Worm (Caenorhabditis elegans) whole organism, mixed stage, embryonic: ENCODE data around the gene gdh-1.

Experiments
- M03D4.4 ChIP-seq: sonication (generic microtip); optimal IDR thresholded peaks from 2 replicates; lab custom pipeline; 2017; ENCODE audit warnings: mild to moderate bottlenecking, missing genetic modification characterization, missing compliant biosample characterization
- blmp-1 ChIP-seq: fragments of 150-350 bp; optimal IDR thresholded peaks from 2 replicates; lab custom pipeline; 2014; ENCODE audit warnings: missing biosample characterization, missing genetic modification characterization
- ceh-39 ChIP-seq: fragments of 150-350 bp; optimal IDR thresholded peaks from 2 replicates; lab custom pipeline; 2014; ENCODE audit warnings: missing biosample characterization, missing genetic modification characterization
- ceh-83 ChIP-seq: fragments of 200-800 bp; sonication (Bioruptor generic); optimal IDR thresholded peaks from 2 replicates; lab custom pipeline; 2018; ENCODE audit warnings: mild to moderate bottlenecking, missing genetic modification characterization, missing compliant biosample characterization
- ces-1 ChIP-seq: fragments of 150-350 bp; optimal IDR thresholded peaks from 2 replicates; lab custom pipeline; 2014; ENCODE audit warnings: missing biosample characterization, missing genetic modification reagents, missing genetic modification characterization
- cnd-1 ChIP-seq: fragments of 200-800 bp; sonication (Bioruptor generic); optimal IDR thresholded peaks from 2 replicates; lab custom pipeline; 2018; ENCODE audit warnings: mild to moderate bottlenecking, missing genetic modification characterization, missing compliant biosample characterization
- drap-1 ChIP-seq: fragments of 200-800 bp; sonication (Bioruptor generic); optimal IDR thresholded peaks from 3 replicates; lab custom pipeline; 2018; ENCODE audit warnings: mild to moderate bottlenecking, missing genetic modification characterization, missing compliant biosample characterization
- elt-1 ChIP-seq: sonication (generic microtip); optimal IDR thresholded peaks from 2 replicates; lab custom pipeline; 2017; ENCODE audit warnings: missing genetic modification characterization, mild to moderate bottlenecking, missing compliant biosample characterization, antibody characterized with exemption, moderate library complexity, borderline replicate concordance; ENCODE audit not compliant: insufficient read depth
- elt-3 ChIP-seq: fragments of 150-350 bp; optimal IDR thresholded peaks from 2 replicates; lab custom pipeline; 2014; ENCODE audit warnings: missing biosample characterization, missing genetic modification characterization
- ham-2 ChIP-seq: fragments of 200-800 bp; sonication (Bioruptor generic); optimal IDR thresholded peaks from 2 replicates; lab custom pipeline; 2018; ENCODE audit warnings: mild to moderate bottlenecking, missing genetic modification characterization, missing compliant biosample characterization
- hlh-1 ChIP-seq: fragments of 150-350 bp; optimal IDR thresholded peaks from 2 replicates; lab custom pipeline; 2014; ENCODE audit warnings: missing biosample characterization, missing genetic modification reagents, missing genetic modification characterization
- lin-13 ChIP-seq: fragments of 150-350 bp; optimal IDR thresholded peaks from 2 replicates; lab custom pipeline; 2014; ENCODE audit warnings: missing biosample characterization, missing genetic modification characterization
- lin-32 ChIP-seq: fragments of 200-800 bp; sonication (Bioruptor generic); optimal IDR thresholded peaks from 2 replicates; lab custom pipeline; 2018; ENCODE audit warnings: mild to moderate bottlenecking, missing genetic modification characterization, missing compliant biosample characterization
- lsy-2 ChIP-seq: fragments of 150-350 bp; optimal IDR thresholded peaks from 2 replicates; lab custom pipeline; 2014; ENCODE audit warnings: missing biosample characterization, missing genetic modification characterization
- mep-1 ChIP-seq: fragments of 150-350 bp; optimal IDR thresholded peaks from 2 replicates; lab custom pipeline; 2017; ENCODE audit warnings: missing biosample characterization, missing genetic modification reagents, missing genetic modification characterization, inconsistent platforms
- nhr-12 ChIP-seq: fragments of 150-350 bp; optimal IDR thresholded peaks from 2 replicates; lab custom pipeline; 2014; ENCODE audit warnings: missing biosample characterization, missing genetic modification characterization
- nhr-2 ChIP-seq: fragments of 150-350 bp; optimal IDR thresholded peaks from 2 replicates; lab custom pipeline; 2014; ENCODE audit warnings: missing biosample characterization, missing genetic modification characterization
- nhr-237 ChIP-seq: fragments of 150-350 bp; optimal IDR thresholded peaks from 2 replicates; lab custom pipeline; 2014; ENCODE audit warnings: missing biosample characterization, missing genetic modification characterization
- nhr-28 ChIP-seq: fragments of 150-350 bp; optimal IDR thresholded peaks from 2 replicates; lab custom pipeline; 2014; ENCODE audit warnings: missing biosample characterization, missing genetic modification characterization
- nhr-76 ChIP-seq: sonication (generic microtip); optimal IDR thresholded peaks from 2 replicates; lab custom pipeline; 2017; ENCODE audit warnings: missing biosample characterization, missing genetic modification characterization
- pha-4 ChIP-seq: fragments of 150-350 bp; optimal IDR thresholded peaks from 2 replicates; lab custom pipeline; 2018; ENCODE audit warnings: missing biosample characterization, missing genetic modification reagents, missing genetic modification characterization
- snpc-4 ChIP-seq: fragments of 150-350 bp; optimal IDR thresholded peaks from 2 replicates; lab custom pipeline; 2014; ENCODE audit warnings: missing biosample characterization, missing genetic modification characterization
- sptf-1 ChIP-seq: sonication (generic microtip); optimal IDR thresholded peaks from 2 replicates; lab custom pipeline; 2017; ENCODE audit warnings: mild to moderate bottlenecking, missing genetic modification characterization, moderate library complexity, missing compliant biosample characterization
- unc-120 ChIP-seq: sonication (generic microtip); optimal IDR thresholded peaks from 2 replicates; lab custom pipeline; 2017; ENCODE audit warnings: missing genetic modification characterization, missing compliant biosample characterization; ENCODE audit not compliant: poor library complexity, severe bottlenecking
- unc-39 ChIP-seq: fragments of 150-350 bp; optimal IDR thresholded peaks from 2 replicates; lab custom pipeline; 2014; ENCODE audit warnings: missing biosample characterization, missing genetic modification characterization
- unc-62 ChIP-seq: fragments of 150-350 bp; optimal IDR thresholded peaks from 2 replicates; lab custom pipeline; 2014; ENCODE audit warnings: missing biosample characterization, missing genetic modification reagents, missing genetic modification characterization
- zip-8 ChIP-seq: fragments of 150-350 bp; optimal IDR thresholded peaks from 2 replicates; lab custom pipeline; 2014; ENCODE audit warnings: missing biosample characterization, missing genetic modification characterization

Gene gdh-1

DNA sequence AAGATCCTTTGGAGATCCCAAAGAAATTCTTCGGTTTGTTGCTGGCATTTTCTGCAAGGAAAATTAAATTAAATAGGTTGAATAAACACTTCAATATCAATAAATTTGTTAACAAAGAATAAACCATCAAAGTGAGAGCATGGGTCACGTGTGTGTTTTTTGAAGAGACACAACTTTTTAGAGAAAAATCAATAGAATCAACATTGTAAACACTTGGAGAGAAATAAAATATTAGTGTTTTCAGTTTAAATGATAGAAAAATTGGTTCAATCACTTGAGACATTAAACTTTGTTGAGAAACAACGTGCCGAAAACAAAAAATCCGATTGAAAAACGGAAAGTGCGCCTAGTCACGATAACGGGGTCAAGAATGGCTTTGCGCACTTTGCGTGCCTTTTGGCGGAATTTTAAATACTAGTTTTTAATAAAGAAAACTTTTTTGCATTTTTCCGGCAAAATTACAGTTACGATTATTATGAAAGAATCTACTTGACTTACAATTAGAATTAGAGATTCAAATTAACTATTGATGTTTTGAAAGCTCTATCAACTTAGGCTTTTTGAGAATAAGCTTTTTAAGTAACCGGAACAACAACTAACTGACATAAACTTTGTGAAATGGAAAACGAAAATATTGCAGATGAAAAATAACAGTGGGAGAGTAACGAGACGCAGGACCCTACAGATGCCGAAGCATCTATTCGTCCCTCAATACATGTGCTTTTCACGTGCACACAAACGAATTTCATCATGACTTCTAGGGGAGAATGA lies 8.6 kb downstream of the gdh-1 start, which contains the start of gene ZK829.7:
TSS of gene ZK829.7 (minus strand) at position 51 of the 771 bp plus-strand sequence.
- TF ChIP-seq nhr-237 (peak; percentile 44), nhr-2 (tag; lab: Kevin White, UChicago) (no peak), elt-1 (tag; lab: Kevin White, UChicago) (no peak), hlh-1 (tag; lab: Kevin White, UChicago) (peak; percentile 20), mep-1 (tag; lab: Kevin White, UChicago) (peak; percentile 44), ces-1 (GFP tag; lab: Kevin White, UChicago) (peak; percentile 5), ceh-39 (tag; lab: Kevin White, UChicago) (peak; percentile 46), lsy-2 (peak; percentile 68), nhr-12 (tag; lab: Kevin White, UChicago) (no peak), unc-39 (tag; lab: Kevin White, UChicago) (no peak), ceh-83 (GFP tag; lab: Kevin White, UChicago) (no peak), zip-8 (tag; lab: Kevin White, UChicago) (no peak), lin-13 (peak; percentile 58), M03D4.4 (tag; lab: Kevin White, UChicago) (no peak), cnd-1 (tag; lab: Kevin White, UChicago) (no peak), pha-4 (tag; lab: Kevin White, UChicago) (peak; percentile 81), blmp-1 (no peak)

- no peak for TF ChIP-seq nhr-76 (tag; lab: Kevin White, UChicago)
- no peak for TF ChIP-seq blmp-1
- TF ChIP-seq nhr-28 (tag; lab: Kevin White, UChicago) = no peak
- no peak for TF ChIP-seq hlh-1 (tag; lab: Kevin White, UChicago)
- no peak for TF ChIP-seq elt-3 (tag; lab: Kevin White, UChicago)
- TF ChIP-seq sptf-1 = no peak
- TF ChIP-seq snpc-4 (tag; lab: Kevin White, UChicago) = no peak
- TF ChIP-seq elt-1 (tag; lab: Kevin White, UChicago) = no peak
- no peak for TF ChIP-seq cnd-1 (tag; lab: Kevin White, UChicago)
- no peak for TF ChIP-seq lin-32
- no peak for TF ChIP-seq unc-120 (tag; lab: Kevin White, UChicago)
Observed at ce11 chrIV:11965327-11965726, 12.3 kb downstream of the gdh-1 start, which contains the start of gene srj-1. TSS of gene srj-1 (minus strand) at chrIV:11965427.

DNA sequence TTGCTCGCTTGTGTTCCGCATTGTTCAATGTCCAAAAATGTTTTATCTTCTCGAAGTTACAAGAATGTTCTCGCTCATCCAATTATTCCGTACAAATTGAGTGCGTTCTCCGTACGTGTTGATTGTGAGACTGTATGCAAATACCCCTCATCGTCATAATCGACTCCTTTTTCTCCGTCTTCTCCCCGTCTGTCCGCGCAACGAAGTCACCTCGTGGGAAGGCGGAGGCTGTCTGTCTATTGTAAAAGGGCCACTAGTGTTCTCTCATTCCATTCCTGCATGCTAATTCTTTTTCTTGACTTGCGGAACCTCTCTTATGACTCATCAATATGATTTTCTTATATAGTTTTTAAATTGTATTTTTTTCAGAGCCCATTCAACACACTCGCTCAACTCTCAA lies 17.1 kb downstream of the gdh-1 start, which contains the start of gene ZK829.9:
TSS of gene ZK829.9 (plus strand) at position 364 of the 400 bp plus-strand sequence.
- TF ChIP-seq ceh-39 (tag; lab: Kevin White, UChicago) (no peak), nhr-2 (tag; lab: Kevin White, UChicago) (no peak), lin-13 (no peak), pha-4 (tag; lab: Kevin White, UChicago) (no peak), mep-1 (tag; lab: Kevin White, UChicago) (no peak), M03D4.4 (tag; lab: Kevin White, UChicago) (no peak), drap-1 (GFP tag; lab: Kevin White, UChicago) (no peak), lin-32 (no peak), ces-1 (GFP tag; lab: Kevin White, UChicago) (no peak)

ce11 chrIV:11986407-11986806 lies 33.4 kb downstream of the gdh-1 start:
- TF ChIP-seq zip-8 (tag; lab: Kevin White, UChicago) (no peak), sptf-1 (no peak), hlh-1 (tag; lab: Kevin White, UChicago) (no peak), nhr-237 (no peak), unc-62 (no peak), blmp-1 (no peak), nhr-76 (tag; lab: Kevin White, UChicago) (no peak), ham-2 (no peak)
